Worm (Caenorhabditis elegans) whole organism, early embryonic: ENCODE measurements around the gene srx-2.

Experiments
- B0310.2 ChIP-seq: sonication (generic microtip); optimal IDR thresholded peaks from 2 replicates; lab custom pipeline; 2016; ENCODE audit warnings: mild to moderate bottlenecking, missing genetic modification characterization, missing compliant biosample characterization
- F13C5.2 ChIP-seq: sonication (generic microtip); optimal IDR thresholded peaks from 2 replicates; lab custom pipeline; 2017; ENCODE audit warnings: mild to moderate bottlenecking, missing genetic modification characterization, inconsistent platforms, missing compliant biosample characterization
- aly-1 ChIP-seq: sonication (generic microtip); optimal IDR thresholded peaks from 2 replicates; lab custom pipeline; 2016; ENCODE audit warnings: missing genetic modification characterization, missing compliant biosample characterization
- ama-1 ChIP-seq: fragments of 150-350 bp; optimal IDR thresholded peaks from 2 replicates; lab custom pipeline; 2014
- ceh-13 ChIP-seq: fragments of 200-800 bp; sonication (Bioruptor generic); optimal IDR thresholded peaks from 2 replicates; lab custom pipeline; 2018; ENCODE audit warnings: mild to moderate bottlenecking, missing genetic modification characterization, missing compliant biosample characterization
- ceh-36 ChIP-seq: sonication (generic microtip); optimal IDR thresholded peaks from 2 replicates; lab custom pipeline; 2016; ENCODE audit warnings: missing genetic modification characterization, inconsistent platforms, missing compliant biosample characterization
- ets-7 ChIP-seq: sonication (generic microtip); optimal IDR thresholded peaks from 2 replicates; lab custom pipeline; 2016; ENCODE audit warnings: missing genotype, missing genetic modification characterization, missing compliant biosample characterization
- flt-1 ChIP-seq: fragments of 200-800 bp; sonication (Bioruptor generic); IDR thresholded peaks from 2 replicates; pipeline ENCODE4 v1.3.6; 2022; ENCODE audit warnings: missing genetic modification characterization, missing compliant biosample characterization
- hmbx-1 ChIP-seq: sonication (generic microtip); optimal IDR thresholded peaks from 2 replicates; lab custom pipeline; 2016; ENCODE audit warnings: mild to moderate bottlenecking, missing genetic modification characterization, missing compliant biosample characterization
- hmg-4 ChIP-seq: fragments of 200-800 bp; sonication (Bioruptor generic); optimal IDR thresholded peaks from 2 replicates; lab custom pipeline; 2018; ENCODE audit warnings: mild to moderate bottlenecking, missing genetic modification characterization, missing compliant biosample characterization
- hnd-1 ChIP-seq: sonication (generic microtip); optimal IDR thresholded peaks from 2 replicates; lab custom pipeline; 2016; ENCODE audit warnings: missing genetic modification characterization, missing compliant biosample characterization
- pes-1 ChIP-seq: fragments of 200-800 bp; sonication (Bioruptor generic); IDR thresholded peaks from 2 replicates; pipeline ENCODE4 v1.3.6; 2022; ENCODE audit warnings: missing genetic modification reagents, missing genetic modification characterization, missing compliant biosample characterization
- scrt-1 ChIP-seq: fragments of 200-800 bp; sonication (Bioruptor generic); IDR thresholded peaks from 2 replicates; pipeline ENCODE4 v1.3.6; 2022; ENCODE audit warnings: missing genetic modification characterization, missing compliant biosample characterization
- sea-1 ChIP-seq: fragments of 200-800 bp; sonication (Bioruptor generic); conservative IDR thresholded peaks from 2 replicates; pipeline ENCODE4 v1.3.6; 2022; ENCODE audit warnings: missing genetic modification characterization, missing compliant biosample characterization
- tbx-11 ChIP-seq: fragments of 200-800 bp; sonication (Bioruptor generic); IDR thresholded peaks from 2 replicates; pipeline ENCODE4 v1.3.6; 2022; ENCODE audit warnings: missing genetic modification characterization, missing compliant biosample characterization
- tbx-37 ChIP-seq: fragments of 200-800 bp; sonication (Bioruptor generic); conservative IDR thresholded peaks from 2 replicates; pipeline ENCODE4 v1.3.6; 2022; ENCODE audit warnings: missing genetic modification reagents, missing genetic modification characterization, missing compliant biosample characterization
- tra-4 ChIP-seq: sonication (generic microtip); optimal IDR thresholded peaks from 2 replicates; lab custom pipeline; 2017; ENCODE audit warnings: missing genetic modification characterization, missing compliant biosample characterization

Gene srx-2

DNA sequence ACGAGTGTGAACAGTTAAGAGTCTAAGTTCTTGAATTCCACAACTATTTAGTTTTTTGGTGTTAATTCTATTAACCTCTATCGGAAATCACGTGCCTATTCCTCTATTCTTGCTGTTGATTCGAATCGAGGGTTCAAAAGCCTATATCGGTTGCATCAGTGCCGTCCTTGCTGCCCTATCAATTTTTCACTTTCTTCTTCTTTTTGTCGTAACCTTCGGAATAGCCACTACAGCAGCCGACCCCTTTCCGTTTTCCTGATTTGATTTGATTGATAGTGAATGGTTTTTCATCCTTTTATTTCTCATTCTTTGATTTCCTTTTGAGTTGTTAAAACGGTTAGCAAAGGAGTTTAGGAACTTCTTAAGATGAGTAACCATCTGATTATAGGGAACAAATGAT, 15.0 kb upstream of the srx-2 start:
- no peak for TF ChIP-seq scrt-1 (GFP tag; lab: Robert Waterston, UW)
- no peak for TF ChIP-seq hmg-4
- no peak for TF ChIP-seq ceh-36 (tag; lab: Kevin White, UChicago)
- TF ChIP-seq sea-1 (GFP tag; lab: Robert Waterston, UW), result no peak
- no peak for TF ChIP-seq flt-1 (GFP tag; lab: Robert Waterston, UW)
- no peak for TF ChIP-seq B0310.2 (tag; lab: Kevin White, UChicago)
- TF ChIP-seq ceh-13 (GFP tag; lab: Kevin White, UChicago), result no peak
- no peak for TF ChIP-seq tra-4 (tag; lab: Kevin White, UChicago)
- TF ChIP-seq ets-7 (tag; lab: Kevin White, UChicago), result no peak
- no peak for TF ChIP-seq tbx-37 (GFP tag; lab: Robert Waterston, UW)
- no peak for TF ChIP-seq hnd-1 (tag; lab: Kevin White, UChicago)
- no peak for TF ChIP-seq tbx-11
- TF ChIP-seq hmbx-1 (tag; lab: Kevin White, UChicago), result no peak
- TF ChIP-seq F13C5.2 (tag; lab: Kevin White, UChicago), result no peak
- TF ChIP-seq pes-1 (GFP tag; lab: Robert Waterston, UW), result no peak
- no peak for TF ChIP-seq aly-1
- TF ChIP-seq ama-1 (lab: Kevin White, UChicago), result no peak

DNA sequence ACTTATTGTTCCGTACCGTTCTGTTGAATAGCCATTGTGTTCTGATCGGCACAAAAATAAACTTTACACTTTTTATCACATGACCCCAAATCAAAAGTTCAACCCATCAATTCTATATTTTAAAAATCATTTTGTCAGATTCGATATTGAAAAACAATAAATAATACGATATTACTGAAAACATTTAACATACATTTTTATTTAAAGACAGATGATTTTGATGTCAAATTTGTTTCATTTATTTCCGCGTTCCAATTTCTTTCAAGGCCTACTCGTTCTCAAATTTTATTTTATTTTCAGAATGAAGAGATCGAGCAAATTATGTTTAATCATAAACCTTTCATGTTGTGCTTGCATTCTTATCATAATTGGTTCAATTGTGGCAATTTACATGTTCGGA, 14.5 kb upstream of the srx-2 start, which contains the start of gene F59E11.5:
TSS of gene F59E11.5 (plus strand) at position 301 of the 400 bp plus-strand sequence.
- TF ChIP-seq scrt-1 (GFP tag; lab: Robert Waterston, UW) (no peak), ets-7 (tag; lab: Kevin White, UChicago) (no peak), B0310.2 (tag; lab: Kevin White, UChicago) (no peak), ceh-36 (tag; lab: Kevin White, UChicago) (no peak), hmg-4 (no peak), tra-4 (tag; lab: Kevin White, UChicago) (no peak), aly-1 (no peak), hmbx-1 (tag; lab: Kevin White, UChicago) (no peak), sea-1 (GFP tag; lab: Robert Waterston, UW) (no peak), ceh-13 (GFP tag; lab: Kevin White, UChicago) (no peak), pes-1 (GFP tag; lab: Robert Waterston, UW) (no peak), hnd-1 (tag; lab: Kevin White, UChicago) (no peak), tbx-11 (no peak), flt-1 (GFP tag; lab: Robert Waterston, UW) (no peak), ama-1 (lab: Kevin White, UChicago) (no peak)

DNA sequence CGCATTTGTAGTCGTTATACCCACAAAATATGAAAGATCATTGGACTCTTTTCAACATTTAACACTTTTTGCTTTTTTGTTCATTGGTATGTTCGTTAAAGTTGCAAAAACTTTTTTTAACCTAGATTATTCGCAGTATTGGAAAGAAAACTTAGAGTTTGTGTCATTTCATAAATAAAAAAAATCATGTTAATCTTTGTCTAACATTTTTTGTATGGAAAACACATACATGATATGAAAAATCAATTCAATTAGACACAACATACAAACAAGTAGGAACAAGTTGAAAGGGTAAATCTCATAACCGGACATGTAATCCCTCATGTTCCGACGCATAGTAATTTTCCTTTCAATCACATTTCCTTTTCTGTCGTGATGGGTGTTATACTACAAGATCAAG, 8.1 kb upstream of the srx-2 start, which contains the start of gene F59E11.2:
TSS of gene F59E11.2 (plus strand) at position 301 of the 400 bp plus-strand sequence.
- no peak for TF ChIP-seq flt-1 (GFP tag; lab: Robert Waterston, UW)
- TF ChIP-seq aly-1, result no peak
- TF ChIP-seq hnd-1 (tag; lab: Kevin White, UChicago), result no peak
- TF ChIP-seq scrt-1 (GFP tag; lab: Robert Waterston, UW), result no peak
- TF ChIP-seq tbx-37 (GFP tag; lab: Robert Waterston, UW), result no peak

DNA sequence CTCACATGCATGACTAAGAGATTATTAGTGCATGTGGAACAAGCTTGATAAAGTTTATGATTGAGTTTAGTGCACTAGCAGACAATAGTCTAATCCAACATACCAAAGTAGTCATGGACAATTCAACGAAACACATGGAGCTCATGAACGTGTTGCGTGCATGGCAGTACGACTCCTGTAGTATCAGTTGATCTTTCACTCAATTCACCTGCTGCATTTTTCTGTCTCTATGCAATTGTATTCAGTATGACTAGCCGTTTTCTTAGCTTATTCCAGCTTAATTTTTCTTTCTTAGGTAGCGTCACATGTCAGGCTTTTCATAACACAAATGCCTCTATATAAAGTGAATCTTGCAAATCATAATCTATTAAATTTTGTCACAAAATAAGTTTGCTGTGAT, 6.0 kb upstream of the srx-2 start, which contains the start of gene srx-1:
TSS of gene srx-1 (plus strand) at position 382 of the 400 bp plus-strand sequence.
- TF ChIP-seq hnd-1 (tag; lab: Kevin White, UChicago), result no peak
- TF ChIP-seq ceh-13 (GFP tag; lab: Kevin White, UChicago), result no peak
- no peak for TF ChIP-seq flt-1 (GFP tag; lab: Robert Waterston, UW)
- no peak for TF ChIP-seq hmbx-1 (tag; lab: Kevin White, UChicago)
- no peak for TF ChIP-seq tbx-11
- TF ChIP-seq ets-7 (tag; lab: Kevin White, UChicago), result no peak
- TF ChIP-seq B0310.2 (tag; lab: Kevin White, UChicago), result no peak
- TF ChIP-seq ama-1 (lab: Kevin White, UChicago), result no peak
- no peak for TF ChIP-seq tbx-37 (GFP tag; lab: Robert Waterston, UW)
- no peak for TF ChIP-seq pes-1 (GFP tag; lab: Robert Waterston, UW)
- no peak for TF ChIP-seq aly-1
- TF ChIP-seq sea-1 (GFP tag; lab: Robert Waterston, UW), result no peak

DNA sequence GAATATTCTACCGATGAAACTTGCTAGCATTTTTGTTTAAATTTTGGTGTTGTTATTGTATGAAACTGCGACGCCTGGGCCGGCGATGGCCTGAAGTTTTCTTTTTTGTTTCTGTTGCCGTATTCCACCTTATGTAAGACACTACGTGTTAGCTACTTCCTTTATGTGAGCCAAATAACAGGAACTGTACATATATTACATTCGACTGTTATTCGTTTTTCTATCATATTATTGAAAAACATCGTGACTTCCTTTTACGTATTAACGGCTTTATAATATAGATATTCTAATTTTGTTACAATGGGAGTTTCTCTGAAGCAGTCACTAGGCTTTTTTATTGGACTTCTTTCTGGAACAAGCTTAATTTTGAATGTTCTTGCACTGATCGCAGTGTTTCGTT, 4.0 kb upstream of the srx-2 start, which contains the start of gene srx-3:
TSS of gene srx-3 (plus strand) at position 301 of the 400 bp plus-strand sequence.
- no peak for TF ChIP-seq hnd-1 (tag; lab: Kevin White, UChicago)
- TF ChIP-seq ama-1 (lab: Kevin White, UChicago), result no peak
- TF ChIP-seq tbx-11, result no peak
- no peak for TF ChIP-seq scrt-1 (GFP tag; lab: Robert Waterston, UW)
- TF ChIP-seq tbx-37 (GFP tag; lab: Robert Waterston, UW), result no peak
- no peak for TF ChIP-seq aly-1
- TF ChIP-seq F13C5.2 (tag; lab: Kevin White, UChicago), result no peak
- TF ChIP-seq flt-1 (GFP tag; lab: Robert Waterston, UW), result no peak
- no peak for TF ChIP-seq ets-7 (tag; lab: Kevin White, UChicago)
- TF ChIP-seq sea-1 (GFP tag; lab: Robert Waterston, UW), result no peak
- no peak for TF ChIP-seq hmg-4

DNA sequence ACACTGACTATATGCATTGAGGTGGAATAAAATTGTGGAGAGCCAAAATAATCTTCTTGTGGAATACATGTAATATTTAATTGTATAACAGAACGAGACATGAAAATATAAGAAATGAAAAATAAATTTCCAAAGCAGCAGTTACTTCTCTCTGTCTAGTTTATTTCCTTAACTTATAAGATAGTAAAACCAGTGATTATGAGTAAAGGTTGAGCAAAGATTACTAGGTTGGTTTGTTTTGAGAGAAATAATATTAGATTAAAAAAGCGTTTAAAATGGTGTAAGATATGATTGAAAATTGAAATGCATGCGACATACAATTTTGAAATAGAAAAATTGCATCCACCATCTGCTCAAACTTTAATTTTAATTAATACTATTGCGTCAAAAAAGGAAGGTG, 4.5 kb downstream of the srx-2 start, which contains the start of gene srh-201:
TSS of gene srh-201 (minus strand) at position 101 of the 400 bp plus-strand sequence.
- TF ChIP-seq hmbx-1 (tag; lab: Kevin White, UChicago), result no peak
- no peak for TF ChIP-seq flt-1 (GFP tag; lab: Robert Waterston, UW)
- TF ChIP-seq pes-1 (GFP tag; lab: Robert Waterston, UW), result no peak
- TF ChIP-seq ama-1 (lab: Kevin White, UChicago), result no peak
- TF ChIP-seq hnd-1 (tag; lab: Kevin White, UChicago), result no peak

DNA sequence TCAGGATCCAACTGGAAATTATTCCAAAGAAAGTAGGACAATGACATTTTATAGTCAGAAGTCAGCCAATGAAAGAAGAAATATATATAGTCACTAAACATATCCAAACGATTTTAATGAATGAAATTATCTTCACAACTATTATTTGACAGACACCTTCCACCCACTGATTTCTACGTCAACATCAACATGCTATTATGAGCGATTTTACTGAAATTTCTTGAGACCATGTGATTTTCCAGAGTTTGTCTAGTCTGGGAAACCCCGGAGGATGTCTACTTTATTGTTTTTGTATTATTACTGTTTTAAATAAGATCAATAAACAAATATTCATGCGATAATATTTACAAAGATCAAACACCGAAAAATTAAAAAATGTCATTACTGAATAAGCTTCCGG, 6.3 kb downstream of the srx-2 start, which contains the start of gene srt-18:
TSS of gene srt-18 (minus strand) at position 101 of the 400 bp plus-strand sequence.
- TF ChIP-seq tbx-37 (GFP tag; lab: Robert Waterston, UW) (no peak), tbx-11 (no peak), F13C5.2 (tag; lab: Kevin White, UChicago) (no peak), ceh-13 (GFP tag; lab: Kevin White, UChicago) (no peak), scrt-1 (GFP tag; lab: Robert Waterston, UW) (no peak), flt-1 (GFP tag; lab: Robert Waterston, UW) (no peak), ets-7 (tag; lab: Kevin White, UChicago) (no peak), sea-1 (GFP tag; lab: Robert Waterston, UW) (no peak), aly-1 (no peak), ama-1 (lab: Kevin White, UChicago) (no peak), pes-1 (GFP tag; lab: Robert Waterston, UW) (no peak), tra-4 (tag; lab: Kevin White, UChicago) (no peak), B0310.2 (tag; lab: Kevin White, UChicago) (no peak), ceh-36 (tag; lab: Kevin White, UChicago) (no peak), hmbx-1 (tag; lab: Kevin White, UChicago) (no peak)
